Worm (Caenorhabditis elegans) whole organism, L1 larva: ENCODE data around the gene R166.2.

Experiments used
- C04F5.9 ChIP-seq: sonication (generic microtip); optimal IDR thresholded peaks from 2 replicates; lab custom pipeline; 2016; ENCODE audit warnings: missing genetic modification characterization, missing compliant biosample characterization
- C16A3.4 ChIP-seq: fragments of 150-350 bp; optimal IDR thresholded peaks from 2 replicates; lab custom pipeline; 2014; ENCODE audit warnings: missing biosample characterization, missing genetic modification characterization
- C34B4.2 ChIP-seq: sonication (generic microtip); optimal IDR thresholded peaks from 2 replicates; lab custom pipeline; 2017; ENCODE audit warnings: mild to moderate bottlenecking, missing genetic modification characterization, missing compliant biosample characterization
- F16B12.6 ChIP-seq: fragments of 150-350 bp; optimal IDR thresholded peaks from 2 replicates; lab custom pipeline; 2014; ENCODE audit warnings: missing biosample characterization, missing genetic modification characterization
- Y116A8C.19 ChIP-seq: sonication (generic microtip); optimal IDR thresholded peaks from 2 replicates; lab custom pipeline; 2016; ENCODE audit warnings: missing compliant biosample characterization, missing genetic modification characterization, borderline replicate concordance
- aha-1 ChIP-seq: fragments of 150-350 bp; optimal IDR thresholded peaks from 2 replicates; lab custom pipeline; 2014; ENCODE audit warnings: missing biosample characterization, missing genetic modification characterization
- ceh-8 ChIP-seq: fragments of 200-800 bp; sonication (Bioruptor generic); optimal IDR thresholded peaks from 2 replicates; lab custom pipeline; 2018; ENCODE audit warnings: mild to moderate bottlenecking, missing genetic modification characterization, moderate library complexity, missing compliant biosample characterization
- ceh-82 ChIP-seq, 3 experiments: fragments of 150-350 bp in 1 of 3; sonication (generic microtip) in 2 of 3; optimal IDR thresholded peaks; 2 replicates each; lab custom pipeline; 2014 to 2017; ENCODE audit warnings: missing biosample characterization in 3 of 3, missing genetic modification characterization in 3 of 3
- ces-1 ChIP-seq: fragments of 150-350 bp; optimal IDR thresholded peaks from 2 replicates; lab custom pipeline; 2014; ENCODE audit warnings: missing biosample characterization, missing genetic modification reagents, missing genetic modification characterization
- dpl-1 ChIP-seq, 3 experiments: fragments of 150-350 bp in 2 of 3; sonication (generic microtip) in 1 of 3; optimal IDR thresholded peaks; 2 replicates each; lab custom pipeline; 2014 to 2017; ENCODE audit warnings: missing biosample characterization in 3 of 3, missing genetic modification characterization in 3 of 3, missing genetic modification reagents in 3 of 3
- dsc-1 ChIP-seq: sonication (generic microtip); optimal IDR thresholded peaks from 2 replicates; lab custom pipeline; 2016; ENCODE audit warnings: mild to moderate bottlenecking, missing genetic modification characterization, missing compliant biosample characterization
- efl-1 ChIP-seq, 4 experiments: fragments of 150-350 bp; optimal IDR thresholded peaks in 3 of 4; peaks in 1 of 4; 1 replicate in 1 of 4; 2 replicates in 3 of 4; lab custom pipeline; 2014; ENCODE audit warnings: missing biosample characterization in 2 of 4, missing genetic modification characterization in 2 of 4, missing genetic modification reagents in 2 of 4
- elt-3 ChIP-seq, 6 experiments: fragments of 150-350 bp in 1 of 6; sonication (generic microtip); optimal IDR thresholded peaks; 2 replicates each; lab custom pipeline; 2017 to 2018; ENCODE audit warnings: missing biosample characterization in 6 of 6, missing genetic modification characterization in 6 of 6, inconsistent platforms in 1 of 6
- fkh-10 ChIP-seq: sonication (generic microtip); optimal IDR thresholded peaks from 2 replicates; lab custom pipeline; 2017; ENCODE audit warnings: missing biosample characterization, missing genetic modification reagents, missing genetic modification characterization
- fkh-8 ChIP-seq: sonication (generic microtip); optimal IDR thresholded peaks from 2 replicates; lab custom pipeline; 2016; ENCODE audit warnings: mild to moderate bottlenecking, missing genetic modification characterization, missing compliant biosample characterization
- grh-1 ChIP-seq: fragments of 200-800 bp; sonication (Bioruptor generic); IDR thresholded peaks from 2 replicates; pipeline ENCODE4 v1.3.6; 2022; ENCODE audit warnings: missing genetic modification reagents, missing genetic modification characterization, missing compliant biosample characterization
- hlh-17 ChIP-seq: fragments of 200-800 bp; sonication (Bioruptor generic); optimal IDR thresholded peaks from 2 replicates; lab custom pipeline; 2018; ENCODE audit warnings: missing genetic modification characterization, mild to moderate bottlenecking, missing compliant biosample characterization, moderate library complexity, borderline replicate concordance
- jun-1 ChIP-seq: fragments of 150-350 bp; optimal IDR thresholded peaks from 2 replicates; lab custom pipeline; 2014; ENCODE audit warnings: missing biosample characterization, missing genetic modification reagents, missing genetic modification characterization
- lin-13 ChIP-seq: fragments of 150-350 bp; optimal IDR thresholded peaks from 2 replicates; lab custom pipeline; 2014; ENCODE audit warnings: missing biosample characterization, missing genetic modification reagents, missing genetic modification characterization
- lin-14 ChIP-seq: fragments of 200-800 bp; sonication (Bioruptor generic); optimal IDR thresholded peaks from 2 replicates; lab custom pipeline; 2018; ENCODE audit warnings: mild to moderate bottlenecking, missing genetic modification characterization, moderate library complexity, missing compliant biosample characterization
- lin-15B ChIP-seq: fragments of 150-350 bp; sonication (generic microtip); optimal IDR thresholded peaks from 3 replicates; lab custom pipeline; 2014; ENCODE audit warnings: missing biosample characterization, missing genetic modification characterization
- lin-35 ChIP-seq, 2 experiments: fragments of 150-350 bp; optimal IDR thresholded peaks; 2 replicates each; lab custom pipeline; 2014; ENCODE audit warnings: missing biosample characterization in 2 of 2, missing genetic modification characterization in 2 of 2, missing genetic modification reagents in 2 of 2
- lin-39 ChIP-seq: fragments of 150-350 bp; optimal IDR thresholded peaks from 2 replicates; lab custom pipeline; 2014; ENCODE audit warnings: missing biosample characterization, missing genetic modification reagents, missing genetic modification characterization
- lir-3 ChIP-seq: sonication (generic microtip); optimal IDR thresholded peaks from 2 replicates; lab custom pipeline; 2016; ENCODE audit warnings: mild to moderate bottlenecking, missing genetic modification characterization, moderate library complexity, missing compliant biosample characterization; ENCODE audit not compliant: poor library complexity
- lsy-2 ChIP-seq, 2 experiments: fragments of 150-350 bp; optimal IDR thresholded peaks; 2 replicates each; lab custom pipeline; 2014; ENCODE audit warnings: missing biosample characterization in 2 of 2, missing genetic modification characterization in 2 of 2
- mdl-1 ChIP-seq, 2 experiments: fragments of 150-350 bp; optimal IDR thresholded peaks; 2 replicates each; lab custom pipeline; 2014 to 2017; ENCODE audit warnings: missing biosample characterization in 2 of 2, missing genetic modification characterization in 2 of 2, inconsistent platforms in 1 of 2
- mep-1 ChIP-seq: fragments of 150-350 bp; optimal IDR thresholded peaks from 2 replicates; lab custom pipeline; 2014; ENCODE audit warnings: missing biosample characterization, missing genetic modification characterization
- nhr-11 ChIP-seq: fragments of 150-350 bp; optimal IDR thresholded peaks from 2 replicates; lab custom pipeline; 2014; ENCODE audit warnings: missing biosample characterization, missing genetic modification characterization
- nhr-12 ChIP-seq: sonication (generic microtip); optimal IDR thresholded peaks from 2 replicates; lab custom pipeline; 2017; ENCODE audit warnings: missing biosample characterization, missing genetic modification characterization
- nhr-19 ChIP-seq: fragments of 200-800 bp; sonication (Bioruptor generic); conservative IDR thresholded peaks from 2 replicates; pipeline ENCODE4 v1.3.6; 2022; ENCODE audit warnings: missing genetic modification characterization, missing compliant biosample characterization
- nhr-20 ChIP-seq: sonication (generic microtip); optimal IDR thresholded peaks from 2 replicates; lab custom pipeline; 2016; ENCODE audit warnings: mild to moderate bottlenecking, missing genetic modification characterization, missing compliant biosample characterization
- nhr-28 ChIP-seq: fragments of 150-350 bp; optimal IDR thresholded peaks from 2 replicates; lab custom pipeline; 2014; ENCODE audit warnings: missing biosample characterization, missing genetic modification characterization
- nhr-47 ChIP-seq: sonication (generic microtip); optimal IDR thresholded peaks from 2 replicates; lab custom pipeline; 2016; ENCODE audit warnings: mild to moderate bottlenecking, missing genetic modification characterization, moderate library complexity, missing compliant biosample characterization
- nhr-71 ChIP-seq: sonication (generic microtip); optimal IDR thresholded peaks from 2 replicates; lab custom pipeline; 2016; ENCODE audit warnings: mild to moderate bottlenecking, missing genetic modification characterization, moderate library complexity, missing compliant biosample characterization
- nhr-77 ChIP-seq: fragments of 150-350 bp; optimal IDR thresholded peaks from 2 replicates; lab custom pipeline; 2014; ENCODE audit warnings: missing biosample characterization, missing genetic modification characterization
- nhr-90 ChIP-seq: sonication (generic microtip); optimal IDR thresholded peaks from 2 replicates; lab custom pipeline; 2016; ENCODE audit warnings: mild to moderate bottlenecking, missing genetic modification characterization, missing compliant biosample characterization; ENCODE audit not compliant: poor library complexity
- pqm-1 ChIP-seq: sonication (generic microtip); optimal IDR thresholded peaks from 3 replicates; lab custom pipeline; 2017; ENCODE audit warnings: missing biosample characterization, missing genetic modification characterization
- rnt-1 ChIP-seq: sonication (generic microtip); optimal IDR thresholded peaks from 2 replicates; lab custom pipeline; 2016; ENCODE audit warnings: mild to moderate bottlenecking, missing genetic modification characterization, moderate library complexity, missing compliant biosample characterization
- skn-1 ChIP-seq: fragments of 150-350 bp; optimal IDR thresholded peaks from 2 replicates; lab custom pipeline; 2014; ENCODE audit warnings: missing biosample characterization, missing genetic modification characterization
- snu-23 ChIP-seq: sonication (generic microtip); optimal IDR thresholded peaks from 2 replicates; lab custom pipeline; 2016; ENCODE audit warnings: missing genetic modification characterization, missing compliant biosample characterization
- swsn-7 ChIP-seq: sonication (generic microtip); optimal IDR thresholded peaks from 2 replicates; lab custom pipeline; 2016; ENCODE audit warnings: missing genetic modification characterization, missing compliant biosample characterization
- unc-130 ChIP-seq: fragments of 150-350 bp; optimal IDR thresholded peaks from 2 replicates; lab custom pipeline; 2017; ENCODE audit warnings: missing biosample characterization, missing genetic modification characterization, inconsistent platforms
- unc-30 ChIP-seq: sonication (generic microtip); optimal IDR thresholded peaks from 2 replicates; lab custom pipeline; 2017; ENCODE audit warnings: missing biosample characterization, missing genetic modification characterization
- unc-62 ChIP-seq: fragments of 150-350 bp; optimal IDR thresholded peaks from 2 replicates; lab custom pipeline; 2014; ENCODE audit warnings: missing biosample characterization, missing genetic modification reagents, missing genetic modification characterization
- unc-98 ChIP-seq: fragments of 200-800 bp; sonication (Bioruptor generic); IDR thresholded peaks from 2 replicates; pipeline ENCODE4 v1.3.6; 2022; ENCODE audit warnings: missing genetic modification characterization, missing compliant biosample characterization
- ztf-4 ChIP-seq: fragments of 150-350 bp; optimal IDR thresholded peaks from 2 replicates; lab custom pipeline; 2014; ENCODE audit warnings: missing biosample characterization, missing genetic modification characterization

R166.2 gene

ce11 chrII:10558962-10559415 is 21.5 kb upstream of the R166.2 start (continued):
- TF ChIP-seq aha-1 (tag; lab: Kevin White, UChicago): peak; percentile 87
- peak; percentile 66 to 78 for TF ChIP-seq lin-35 (GFP tag; optimal IDR thresholded peaks at IDR 0.05; lab: Kevin White, UChicago)
- TF ChIP-seq F16B12.6 (tag; lab: Kevin White, UChicago): no peak
- TF ChIP-seq grh-1 (GFP tag; lab: Robert Waterston, UW): peak; percentile 45
- peak; percentile 64 for TF ChIP-seq lin-39 (tag; lab: Kevin White, UChicago)
- no peak for TF ChIP-seq unc-98 (GFP tag; lab: Robert Waterston, UW)
- TF ChIP-seq fkh-10: peak; percentile 10
- peak; percentile 44 to 58 for TF ChIP-seq efl-1 (optimal IDR thresholded peaks at IDR 0.05; lab: Kevin White, UChicago)
- peak; percentile 57 to 95 for TF ChIP-seq efl-1 (GFP tag; optimal IDR thresholded peaks at IDR 0.05 in 1 of 2; lab: Kevin White, UChicago)
- no peak for TF ChIP-seq lin-15B (tag; lab: Kevin White, UChicago)
- TF ChIP-seq fkh-8: peak; percentile 60
- TF ChIP-seq skn-1 (tag; lab: Kevin White, UChicago): peak; percentile 45
- TF ChIP-seq nhr-12 (tag; lab: Kevin White, UChicago): no peak
- peak; percentile 83 for TF ChIP-seq swsn-7
- peak in 2 of 6 experiments; percentile 45 to 52 for TF ChIP-seq elt-3 (tag; optimal IDR thresholded peaks at IDR 0.05; lab: Kevin White, UChicago)
- no peak for TF ChIP-seq ces-1 (GFP tag; lab: Kevin White, UChicago)
- peak; percentile 12 to 56 (median 37) for TF ChIP-seq ceh-82 (tag; optimal IDR thresholded peaks at IDR 0.05; lab: Kevin White, UChicago)
- no peak for TF ChIP-seq pqm-1 (tag; lab: Kevin White, UChicago)
- TF ChIP-seq hlh-17 (GFP tag; lab: Kevin White, UChicago): no peak
- peak; percentile 76 for TF ChIP-seq ztf-4 (tag; lab: Kevin White, UChicago)
- TF ChIP-seq, all 84 proteins: peak for 51

DNA sequence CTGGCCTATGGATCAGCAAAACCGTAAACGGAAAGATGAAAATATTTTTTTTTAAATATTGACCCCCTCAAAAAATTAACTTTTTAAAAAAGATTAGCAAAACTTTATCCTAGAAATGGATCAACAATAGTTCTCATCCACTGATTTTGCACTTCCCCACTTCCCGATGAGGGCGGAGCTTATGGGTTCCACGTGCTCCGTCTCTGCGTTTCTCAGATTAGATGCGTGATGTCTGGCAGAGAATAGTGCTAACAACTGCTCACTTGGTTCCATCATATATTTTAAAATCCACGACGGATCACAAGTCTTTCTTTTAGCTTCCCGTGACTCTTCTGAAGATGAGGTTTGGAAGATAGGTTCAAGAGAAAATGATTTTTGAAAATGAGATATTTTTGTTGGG is 20.9 kb upstream of the R166.2 start:
- TF ChIP-seq Y116A8C.19 (tag; lab: Kevin White, UChicago) (no peak), rnt-1 (tag; lab: Kevin White, UChicago) (peak; percentile 85), dsc-1 (tag; lab: Kevin White, UChicago) (no peak), efl-1 (optimal IDR thresholded peaks at IDR 0.05; lab: Kevin White, UChicago) (peak in 1 of 2 experiments; percentile 3), efl-1 (GFP tag; optimal IDR thresholded peaks at IDR 0.05 in 1 of 2; lab: Kevin White, UChicago) (peak in 1 of 2 experiments; percentile 89), nhr-77 (tag; lab: Kevin White, UChicago) (no peak), unc-130 (tag; lab: Kevin White, UChicago) (peak; percentile 65), nhr-11 (tag; lab: Kevin White, UChicago) (peak; percentile 1), nhr-47 (no peak), C34B4.2 (tag; lab: Kevin White, UChicago) (no peak), nhr-19 (GFP tag; lab: Robert Waterston, UW) (peak; percentile 34; the same call in 1 of the 2 replicates), dpl-1 (GFP tag; optimal IDR thresholded peaks at IDR 0.05; lab: Kevin White, UChicago) (peak in 1 of 3 experiments; percentile 2), hlh-17 (GFP tag; lab: Kevin White, UChicago) (no peak), lsy-2 (tag; optimal IDR thresholded peaks at IDR 0.05; lab: Kevin White, UChicago) (peak; percentile 41 to 43), mep-1 (tag; lab: Kevin White, UChicago) (peak; percentile 18), lir-3 (tag; lab: Kevin White, UChicago) (peak; percentile 45), ztf-4 (tag; lab: Kevin White, UChicago) (peak; percentile 14), mdl-1 (tag; optimal IDR thresholded peaks at IDR 0.05; lab: Kevin White, UChicago) (peak in 1 of 2 experiments; percentile 87), nhr-71 (tag; lab: Kevin White, UChicago) (peak; percentile 37), lin-14 (GFP tag; lab: Kevin White, UChicago) (peak; percentile 61), C04F5.9 (no peak)

DNA sequence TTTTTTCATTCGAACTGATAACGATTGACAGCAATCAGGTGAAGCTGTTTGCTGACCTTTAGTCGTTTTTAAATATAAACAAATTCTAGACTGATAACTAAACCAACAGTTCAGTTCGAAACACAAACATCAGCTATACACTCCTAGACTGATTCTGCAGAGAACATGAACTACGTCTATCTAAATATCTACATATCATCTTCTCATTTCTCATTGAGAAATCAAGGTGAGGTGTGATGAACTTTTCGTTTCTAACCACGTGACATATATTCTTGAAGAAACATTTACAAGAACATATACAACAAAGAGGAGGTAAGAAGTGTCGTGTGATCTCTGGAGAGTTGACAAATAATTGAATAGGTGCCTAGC is 19.7 kb upstream of the R166.2 start:
- TF ChIP-seq grh-1 (GFP tag; lab: Robert Waterston, UW): 0 out of 2 replicates have a peak, but pooled peaks have one; percentile 28
- peak; percentile 51 for TF ChIP-seq C16A3.4
- peak; percentile 8 for TF ChIP-seq fkh-8
- TF ChIP-seq nhr-28: no peak
- no peak for TF ChIP-seq nhr-12 (tag; lab: Kevin White, UChicago)
- TF ChIP-seq rnt-1 (tag; lab: Kevin White, UChicago): peak; percentile 13
- peak; percentile 85 for TF ChIP-seq nhr-20 (tag; lab: Kevin White, UChicago)
- peak; percentile 23 to 29 (median 28) for TF ChIP-seq dpl-1 (GFP tag; optimal IDR thresholded peaks at IDR 0.05; lab: Kevin White, UChicago)
- peak; percentile 72 for TF ChIP-seq nhr-90 (tag; lab: Kevin White, UChicago)
- no peak for TF ChIP-seq unc-62 (GFP tag; lab: Kevin White, UChicago)
- peak; percentile 73 for TF ChIP-seq skn-1 (tag; lab: Kevin White, UChicago)
- peak; percentile 78 for TF ChIP-seq snu-23 (GFP tag; lab: Kevin White, UChicago)
- TF ChIP-seq ceh-8 (GFP tag; lab: Kevin White, UChicago): no peak
- TF ChIP-seq lin-15B (tag; lab: Kevin White, UChicago): no peak
- TF ChIP-seq ztf-4 (tag; lab: Kevin White, UChicago): peak; percentile 21
- peak; percentile 79 for TF ChIP-seq lin-14 (GFP tag; lab: Kevin White, UChicago)
- TF ChIP-seq unc-30 (tag; lab: Kevin White, UChicago): no peak
- TF ChIP-seq lsy-2 (tag; optimal IDR thresholded peaks at IDR 0.05; lab: Kevin White, UChicago): peak; percentile 41 to 67
- TF ChIP-seq jun-1 (tag; lab: Kevin White, UChicago): no peak
- TF ChIP-seq lin-13: peak; percentile 11
